Worm (Caenorhabditis elegans): ENCODE results near the gene srbc-7.

ce11 chrV:7446965-7447364 lies 40.5 kb downstream of the srbc-7 start, which contains the start of gene F25E5.5:
- TF ChIP-seq cog-1 (tag; optimal IDR thresholded peaks at IDR 0.05), result no peak
- TF ChIP-seq tab-1 (GFP tag; IDR thresholded peaks at IDR 0.05), result no peak
- TF ChIP-seq klf-2 (GFP tag; conservative IDR thresholded peaks at IDR 0.05), result no peak

Data from whole organism, midembryonic.